Worm (Caenorhabditis elegans): ENCODE results near the gene pgph-3.

Gene pgph-3

DNA sequence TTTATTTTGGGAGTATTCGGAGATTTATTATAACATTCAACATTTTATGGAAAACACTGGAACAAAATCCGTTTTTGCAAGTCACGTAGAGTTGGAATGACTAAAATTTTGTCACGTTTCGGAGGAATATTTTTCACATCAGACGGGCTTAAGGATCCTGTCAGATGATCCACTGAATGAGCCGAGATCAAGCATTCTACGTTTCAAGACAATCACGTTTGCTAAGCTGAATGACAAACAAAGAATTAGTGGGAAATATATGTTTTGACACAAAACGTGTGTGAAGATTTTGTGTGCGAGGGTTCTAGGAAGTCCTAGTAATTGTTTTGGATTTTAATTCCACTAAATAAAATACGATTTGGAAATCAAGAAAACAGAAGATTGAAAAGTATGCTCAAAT is 24.2 kb downstream of the pgph-3 start:
- TF ChIP-seq lin-11 (tag; optimal IDR thresholded peaks at IDR 0.05) = no peak
- TF ChIP-seq C08G9.2 (tag; optimal IDR thresholded peaks at IDR 0.05) = no peak
- TF ChIP-seq unc-3 (GFP tag; conservative IDR thresholded peaks at IDR 0.05) = no peak
- no peak for TF ChIP-seq unc-3 (tag; optimal IDR thresholded peaks at IDR 0.05)
- TF ChIP-seq pha-2 (tag; optimal IDR thresholded peaks at IDR 0.05) = no peak
- no peak for TF ChIP-seq nhr-11 (tag; optimal IDR thresholded peaks at IDR 0.05)
- TF ChIP-seq pax-1 (tag; optimal IDR thresholded peaks at IDR 0.05) = no peak
- no peak for TF ChIP-seq unc-42 (tag; optimal IDR thresholded peaks at IDR 0.05)
- no peak for TF ChIP-seq dmd-4 (tag; optimal IDR thresholded peaks at IDR 0.05; ENCODE audit: borderline replicate concordance)
- TF ChIP-seq odd-2 (tag; optimal IDR thresholded peaks at IDR 0.05) = no peak
- no peak for TF ChIP-seq dve-1 (tag; optimal IDR thresholded peaks at IDR 0.05)
- TF ChIP-seq ceh-48 (tag; optimal IDR thresholded peaks at IDR 0.05) = no peak
- no peak for TF ChIP-seq ceh-45 (GFP tag; IDR thresholded peaks at IDR 0.05)
- no peak for TF ChIP-seq hlh-30 (tag; optimal IDR thresholded peaks at IDR 0.05; ENCODE audit: insufficient read depth)
- TF ChIP-seq ceh-18 (tag; optimal IDR thresholded peaks at IDR 0.05) = no peak
- TF ChIP-seq unc-55 (GFP tag; optimal IDR thresholded peaks at IDR 0.05) = no peak
- TF ChIP-seq pag-3 (tag; optimal IDR thresholded peaks at IDR 0.05; ENCODE audit: borderline replicate concordance) = no peak
- no peak for TF ChIP-seq pqm-1 (tag; optimal IDR thresholded peaks at IDR 0.05)
- no peak for TF ChIP-seq T23F11.4 (GFP tag; optimal IDR thresholded peaks at IDR 0.05)
- no peak for TF ChIP-seq ceh-31 (tag; optimal IDR thresholded peaks at IDR 0.05)

DNA sequence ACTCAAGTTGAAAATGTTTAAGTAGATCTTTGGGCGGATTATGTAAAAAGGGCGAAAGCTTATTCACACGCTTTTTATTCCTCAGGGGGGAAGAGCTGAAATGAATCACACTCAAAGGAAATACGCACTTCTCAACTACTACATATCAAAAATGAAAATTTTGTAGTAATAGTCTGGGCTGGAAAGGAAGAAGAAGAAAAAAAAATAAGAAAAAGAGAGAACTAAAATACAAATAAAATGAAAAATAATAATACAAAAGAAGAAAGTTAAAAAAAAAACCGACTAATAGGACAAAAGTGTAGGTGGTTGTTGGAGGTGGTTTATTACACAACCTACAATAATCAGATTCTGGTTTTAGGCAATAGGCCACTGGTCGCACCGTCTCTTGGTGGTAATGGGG is 27.6 kb downstream of the pgph-3 start, which contains the start of gene K09H11.6:
Gene K09H11.6, minus strand, starts transcription at position 101 of the 400 bp plus-strand sequence.
- TF ChIP-seq T23F11.4 (GFP tag; optimal IDR thresholded peaks at IDR 0.05) (no peak), ceh-31 (tag; optimal IDR thresholded peaks at IDR 0.05) (no peak), elt-2 (tag; optimal IDR thresholded peaks at IDR 0.05) (no peak), F13H6.1 (tag; optimal IDR thresholded peaks at IDR 0.05) (no peak), dmd-4 (tag; optimal IDR thresholded peaks at IDR 0.05; ENCODE audit: borderline replicate concordance) (no peak), syd-9 (tag; optimal IDR thresholded peaks at IDR 0.05) (no peak), ceh-30 (tag; optimal IDR thresholded peaks at IDR 0.05) (no peak), rnt-1 (tag; optimal IDR thresholded peaks at IDR 0.05) (no peak), hlh-30 (tag; optimal IDR thresholded peaks at IDR 0.05; ENCODE audit: insufficient read depth) (no peak), eyg-1 (tag; optimal IDR thresholded peaks at IDR 0.05) (no peak), pqm-1 (tag; optimal IDR thresholded peaks at IDR 0.05) (no peak), ceh-18 (tag; optimal IDR thresholded peaks at IDR 0.05) (no peak), mec-3 (tag; optimal IDR thresholded peaks at IDR 0.05; ENCODE audit: borderline replicate concordance) (no peak), sox-2 (GFP tag; IDR thresholded peaks at IDR 0.05) (no peak), unc-55 (GFP tag; optimal IDR thresholded peaks at IDR 0.05) (no peak), pha-2 (tag; optimal IDR thresholded peaks at IDR 0.05) (no peak), zip-5 (tag; optimal IDR thresholded peaks at IDR 0.05) (no peak), dve-1 (tag; optimal IDR thresholded peaks at IDR 0.05) (no peak), nhr-232 (tag; optimal IDR thresholded peaks at IDR 0.05) (no peak), K09A11.1 (tag; optimal IDR thresholded peaks at IDR 0.05; ENCODE audit: insufficient read depth) (no peak)

DNA sequence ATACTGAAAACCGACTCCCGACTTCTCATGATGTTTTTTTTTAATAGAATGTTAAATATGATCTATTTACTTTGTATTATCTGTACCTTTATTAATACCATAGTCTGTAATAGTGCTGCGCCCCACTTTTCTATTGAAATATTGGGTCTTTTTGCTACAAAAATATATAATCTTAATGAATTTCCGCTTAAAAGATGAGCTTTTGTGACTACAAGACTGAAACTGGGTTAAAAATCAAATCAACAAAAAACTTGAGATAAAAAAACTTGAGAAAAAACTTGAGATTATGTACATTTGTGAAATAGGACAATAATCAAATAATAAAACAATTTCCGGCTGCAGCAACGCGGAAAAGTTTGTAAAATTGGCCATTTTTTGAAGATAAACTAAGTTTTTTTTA is 32.9 kb downstream of the pgph-3 start, which contains the start of gene K09H11.15:
Gene K09H11.15, minus strand, starts transcription at position 101 of the 400 bp plus-strand sequence.
- TF ChIP-seq rnt-1 (tag; optimal IDR thresholded peaks at IDR 0.05) (no peak), syd-9 (tag; optimal IDR thresholded peaks at IDR 0.05) (no peak), fax-1 (tag; optimal IDR thresholded peaks at IDR 0.05) (no peak), ref-2 (tag; optimal IDR thresholded peaks at IDR 0.05) (no peak), ceh-19 (GFP tag; optimal IDR thresholded peaks at IDR 0.05) (no peak), mec-3 (tag; optimal IDR thresholded peaks at IDR 0.05; ENCODE audit: borderline replicate concordance) (no peak), C38D4.7 (GFP tag; optimal IDR thresholded peaks at IDR 0.05) (no peak), dve-1 (tag; optimal IDR thresholded peaks at IDR 0.05) (no peak), unc-42 (tag; optimal IDR thresholded peaks at IDR 0.05) (no peak), ceh-18 (tag; optimal IDR thresholded peaks at IDR 0.05) (no peak), gmeb-2 (tag; optimal IDR thresholded peaks at IDR 0.05) (no peak), zip-5 (tag; optimal IDR thresholded peaks at IDR 0.05) (no peak), nhr-232 (tag; optimal IDR thresholded peaks at IDR 0.05) (no peak), che-1 (tag; optimal IDR thresholded peaks at IDR 0.05) (no peak), ceh-22 (tag; optimal IDR thresholded peaks at IDR 0.05) (no peak)

Data from whole organism, late embryonic.